Worm (Caenorhabditis elegans): ENCODE results near the gene C06C6.9.
A peak's percentile ranks its signal among the peaks of the same experiment; 100 is the strongest.

C06C6.9 gene

ce11 chrV:16024300-16024699 lies 27.7 kb upstream of the C06C6.9 start, which contains the start of gene T10C6.6:
T10C6.6 (plus strand) TSS chrV:16024326.
- no peak for TF ChIP-seq ama-1 (optimal IDR thresholded peaks at IDR 0.05)
- no peak for TF ChIP-seq elt-3 (tag; optimal IDR thresholded peaks at IDR 0.05)
- TF ChIP-seq unc-39 (tag; optimal IDR thresholded peaks at IDR 0.05): no peak
- TF ChIP-seq R02D3.7 (tag; optimal IDR thresholded peaks at IDR 0.05): no peak
- TF ChIP-seq peb-1 (tag; optimal IDR thresholded peaks at IDR 0.05): no peak
- TF ChIP-seq ZK546.5 (tag; optimal IDR thresholded peaks at IDR 0.05): no peak
- TF ChIP-seq dmd-4 (tag; optimal IDR thresholded peaks at IDR 0.05): no peak
- no peak for TF ChIP-seq lsy-2 (tag; optimal IDR thresholded peaks at IDR 0.05)
- TF ChIP-seq egl-27 (tag; optimal IDR thresholded peaks at IDR 0.05): no peak
- TF ChIP-seq aly-2 (tag; optimal IDR thresholded peaks at IDR 0.05): no peak
- no peak for TF ChIP-seq fos-1 (tag; optimal IDR thresholded peaks at IDR 0.05)
- no peak for TF ChIP-seq C34F6.9 (tag; optimal IDR thresholded peaks at IDR 0.05)
- no peak for TF ChIP-seq mdl-1 (tag; optimal IDR thresholded peaks at IDR 0.05)
- TF ChIP-seq nhr-77 (tag; optimal IDR thresholded peaks at IDR 0.05): no peak
- no peak for TF ChIP-seq ceh-16 (tag; optimal IDR thresholded peaks at IDR 0.05)
- TF ChIP-seq ztf-4 (tag; optimal IDR thresholded peaks at IDR 0.05): no peak
- TF ChIP-seq skn-1 (tag; optimal IDR thresholded peaks at IDR 0.05): no peak
- TF ChIP-seq zag-1 (tag; optimal IDR thresholded peaks at IDR 0.05): no peak
- TF ChIP-seq nhr-237 (tag; optimal IDR thresholded peaks at IDR 0.05): no peak

- TF ChIP-seq nhr-21 (tag; optimal IDR thresholded peaks at IDR 0.05) (no peak), elt-1 (tag; optimal IDR thresholded peaks at IDR 0.05) (no peak), nhr-6 (tag; optimal IDR thresholded peaks at IDR 0.05) (no peak), aly-2 (tag; optimal IDR thresholded peaks at IDR 0.05) (no peak), F13H6.1 (tag; optimal IDR thresholded peaks at IDR 0.05) (no peak), nhr-10 (tag; optimal IDR thresholded peaks at IDR 0.05) (no peak), fos-1 (tag; optimal IDR thresholded peaks at IDR 0.05) (no peak), unc-62 (GFP tag; optimal IDR thresholded peaks at IDR 0.05) (no peak), nhr-129 (tag; optimal IDR thresholded peaks at IDR 0.05) (no peak), lsy-2 (tag; optimal IDR thresholded peaks at IDR 0.05) (no peak), nhr-25 (tag; optimal IDR thresholded peaks at IDR 0.05) (no peak), blmp-1 (tag; optimal IDR thresholded peaks at IDR 0.05; ENCODE audit: insufficient read depth) (no peak), nhr-12 (tag; optimal IDR thresholded peaks at IDR 0.05) (no peak), nhr-77 (tag; optimal IDR thresholded peaks at IDR 0.05) (no peak), egl-27 (tag; optimal IDR thresholded peaks at IDR 0.05) (no peak), peb-1 (tag; optimal IDR thresholded peaks at IDR 0.05) (no peak), ceh-82 (tag; optimal IDR thresholded peaks at IDR 0.05) (no peak), C34F6.9 (tag; optimal IDR thresholded peaks at IDR 0.05) (no peak)
Observed at ce11 chrV:16023559-16023958, 27.0 kb upstream of the C06C6.9 start.

DNA sequence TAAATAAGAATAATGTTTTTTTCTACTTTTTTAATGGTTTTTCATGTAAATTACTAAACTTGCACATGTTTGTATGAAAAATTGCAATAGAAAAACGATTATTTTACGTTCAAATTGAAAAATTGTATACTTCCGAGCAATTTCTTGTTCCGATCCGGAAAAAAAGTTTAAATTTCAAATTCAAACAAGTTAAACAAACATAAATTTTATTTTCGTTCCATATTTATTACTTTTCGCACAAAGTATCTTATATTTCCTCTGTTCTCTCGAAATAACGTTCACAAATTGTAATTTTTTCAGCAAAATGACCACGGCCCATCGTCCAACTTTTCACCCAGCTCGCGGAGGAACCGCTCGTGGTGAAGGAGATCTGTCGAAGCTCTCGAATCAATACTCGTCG lies 26.5 kb upstream of the C06C6.9 start, which contains the start of gene cwc-15:
TSS of gene cwc-15 (plus strand) at position 301 of the 400 bp plus-strand sequence.
- no peak for TF ChIP-seq aly-2 (tag; optimal IDR thresholded peaks at IDR 0.05)
- no peak for TF ChIP-seq dmd-4 (tag; optimal IDR thresholded peaks at IDR 0.05)
- no peak for TF ChIP-seq mab-5 (tag; optimal IDR thresholded peaks at IDR 0.05)
- no peak for TF ChIP-seq crh-2 (tag; optimal IDR thresholded peaks at IDR 0.05)
- no peak for TF ChIP-seq lsy-2 (tag; optimal IDR thresholded peaks at IDR 0.05)
- no peak for TF ChIP-seq blmp-1 (tag; optimal IDR thresholded peaks at IDR 0.05; ENCODE audit: insufficient read depth)
- TF ChIP-seq unc-62 (GFP tag; optimal IDR thresholded peaks at IDR 0.05): no peak
- TF ChIP-seq C34F6.9 (tag; optimal IDR thresholded peaks at IDR 0.05): no peak
- no peak for TF ChIP-seq elt-3 (tag; optimal IDR thresholded peaks at IDR 0.05)
- TF ChIP-seq ceh-82 (tag; optimal IDR thresholded peaks at IDR 0.05): no peak
- TF ChIP-seq nhr-129 (tag; optimal IDR thresholded peaks at IDR 0.05): no peak
- no peak for TF ChIP-seq sem-4 (tag; optimal IDR thresholded peaks at IDR 0.05)
- no peak for TF ChIP-seq ZK546.5 (tag; optimal IDR thresholded peaks at IDR 0.05)
- no peak for TF ChIP-seq ztf-4 (tag; optimal IDR thresholded peaks at IDR 0.05)
- no peak for TF ChIP-seq alr-1 (tag; optimal IDR thresholded peaks at IDR 0.05)
- no peak for TF ChIP-seq sma-3 (GFP tag; optimal IDR thresholded peaks at IDR 0.05)

- TF ChIP-seq nhr-21 (tag; optimal IDR thresholded peaks at IDR 0.05) (no peak), sma-9 (GFP tag; optimal IDR thresholded peaks at IDR 0.05) (peak; percentile 32), sma-9 (tag; optimal IDR thresholded peaks at IDR 0.05) (no peak), snpc-4 (tag; optimal IDR thresholded peaks at IDR 0.05) (peak; percentile 31), sma-3 (GFP tag; optimal IDR thresholded peaks at IDR 0.05) (peak; percentile 52), mbf-1 (tag; optimal IDR thresholded peaks at IDR 0.05) (no peak), crh-2 (tag; optimal IDR thresholded peaks at IDR 0.05) (peak; percentile 42), lin-13 (GFP tag; optimal IDR thresholded peaks at IDR 0.05) (peak; percentile 4), C34F6.9 (tag; optimal IDR thresholded peaks at IDR 0.05) (peak; percentile 2), alr-1 (tag; optimal IDR thresholded peaks at IDR 0.05) (no peak), mdl-1 (tag; optimal IDR thresholded peaks at IDR 0.05) (no peak), nhr-129 (tag; optimal IDR thresholded peaks at IDR 0.05) (peak; percentile 12), gmeb-1 (tag; optimal IDR thresholded peaks at IDR 0.05) (peak; percentile 87), unc-55 (GFP tag; optimal IDR thresholded peaks at IDR 0.05) (peak; percentile 41)
Observed at ce11 chrV:16022600-16022999, 26.0 kb upstream of the C06C6.9 start.
